Fruit fly (Drosophila melanogaster): ENCODE measurements around the gene Mkk4.

- TF ChIP-seq h (optimal IDR thresholded peaks at IDR 0.05), result no peak
- no peak for TF ChIP-seq psq (optimal IDR thresholded peaks at IDR 0.05)
- TF ChIP-seq ttk (optimal IDR thresholded peaks at IDR 0.05), result no peak
- TF ChIP-seq Myc (optimal IDR thresholded peaks at IDR 0.05), result no peak
These were observed 17.6 kb upstream of the Mkk4 start for dm6 chr3R:8668024-8668856.

All from Kc167 (cell line).